Worm (Caenorhabditis elegans): ENCODE results near the gene srg-13.

DNA sequence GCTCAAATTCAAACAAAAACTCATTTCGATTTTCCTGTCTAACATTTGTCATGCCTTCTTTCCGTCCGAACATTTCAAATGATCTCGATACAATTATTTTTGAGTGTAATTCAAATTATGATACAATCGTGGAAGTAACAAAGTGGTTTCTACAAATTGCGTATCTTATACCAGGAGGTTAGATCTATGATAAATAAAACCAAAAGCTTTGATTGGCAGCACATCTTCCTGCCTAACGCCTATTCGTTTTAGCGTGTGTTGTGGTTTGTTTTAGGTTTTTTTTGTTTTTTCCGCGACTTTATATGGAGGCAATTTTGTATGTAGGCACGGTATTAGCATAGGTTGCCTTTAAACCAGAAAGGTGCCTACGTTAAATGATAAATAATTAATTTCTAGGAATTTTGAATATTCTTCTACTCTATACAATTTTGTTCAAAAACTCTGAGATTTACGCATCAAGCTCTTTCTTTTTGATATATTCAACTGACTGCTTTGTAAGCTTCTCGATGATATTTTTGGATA, 8.0 kb downstream of the srg-13 start, which contains the start of gene srg-11:
- TF ChIP-seq ztf-29 (GFP tag; IDR thresholded peaks at IDR 0.05) (no peak), T22C8.4 (GFP tag; IDR thresholded peaks at IDR 0.05) (no peak), ref-1 (GFP tag; conservative IDR thresholded peaks at IDR 0.05) (no peak), tab-1 (GFP tag; IDR thresholded peaks at IDR 0.05) (no peak)

Measured in whole organism, midembryonic.